Worm (Caenorhabditis elegans) whole organism, late embryonic: ENCODE data around the gene srw-6.

Source experiments
- F13H6.1 ChIP-seq: sonication (generic microtip); optimal IDR thresholded peaks from 2 replicates; lab custom pipeline; 2016; ENCODE audit warnings: missing genetic modification characterization, missing compliant biosample characterization
- dmd-4 ChIP-seq: sonication (generic microtip); optimal IDR thresholded peaks from 2 replicates; lab custom pipeline; 2016; ENCODE audit warnings: borderline replicate concordance, missing genetic modification characterization, missing compliant biosample characterization
- ets-4 ChIP-seq: sonication (generic microtip); optimal IDR thresholded peaks from 2 replicates; lab custom pipeline; 2016; ENCODE audit warnings: missing genetic modification characterization, missing compliant biosample characterization
- gmeb-2 ChIP-seq: sonication (generic microtip); optimal IDR thresholded peaks from 2 replicates; lab custom pipeline; 2016; ENCODE audit warnings: missing genetic modification characterization, inconsistent platforms, missing compliant biosample characterization
- nhr-232 ChIP-seq: sonication (generic microtip); optimal IDR thresholded peaks from 2 replicates; lab custom pipeline; 2016; ENCODE audit warnings: missing genetic modification characterization, missing compliant biosample characterization
- sox-4 ChIP-seq: sonication (generic microtip); optimal IDR thresholded peaks from 2 replicates; lab custom pipeline; 2017; ENCODE audit warnings: mild to moderate bottlenecking, missing genetic modification characterization, inconsistent platforms, missing compliant biosample characterization
- ztf-16 ChIP-seq: sonication (generic microtip); optimal IDR thresholded peaks from 2 replicates; lab custom pipeline; 2017; ENCODE audit warnings: missing genetic modification characterization, missing compliant biosample characterization

DNA sequence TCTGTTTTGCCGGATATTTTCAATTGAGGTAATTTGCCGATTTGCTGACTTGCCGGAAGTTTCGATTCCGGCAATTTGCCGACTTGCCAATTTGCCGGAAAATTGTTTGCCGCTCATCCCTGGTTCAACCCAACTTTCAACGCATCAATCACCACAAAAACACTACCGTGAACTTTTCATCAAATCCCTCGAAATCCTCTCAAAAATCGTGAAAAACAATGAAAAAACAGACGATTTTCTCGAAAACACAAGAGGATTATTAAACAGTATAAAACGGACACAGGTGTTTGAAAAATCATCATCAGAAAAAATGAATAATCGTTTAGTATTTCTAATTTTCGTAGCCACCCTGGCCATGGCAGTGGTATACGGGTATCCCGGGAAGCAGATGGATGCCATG lies 41.5 kb upstream of the srw-6 start, which contains the start of gene Y39H10A.1:
- no peak for TF ChIP-seq F13H6.1 (tag; lab: Kevin White, UChicago)
- TF ChIP-seq sox-4 (tag; lab: Kevin White, UChicago) = no peak
- TF ChIP-seq ets-4 (tag; lab: Kevin White, UChicago) = no peak
- no peak for TF ChIP-seq nhr-232 (tag; lab: Kevin White, UChicago)
- no peak for TF ChIP-seq ztf-16 (tag; lab: Kevin White, UChicago)
- TF ChIP-seq gmeb-2 (tag; lab: Kevin White, UChicago) = no peak
- no peak for TF ChIP-seq dmd-4 (tag; lab: Kevin White, UChicago)
